Fruit fly (Drosophila melanogaster): Measurements from ENCODE around the gene dj-1beta.

DNA sequence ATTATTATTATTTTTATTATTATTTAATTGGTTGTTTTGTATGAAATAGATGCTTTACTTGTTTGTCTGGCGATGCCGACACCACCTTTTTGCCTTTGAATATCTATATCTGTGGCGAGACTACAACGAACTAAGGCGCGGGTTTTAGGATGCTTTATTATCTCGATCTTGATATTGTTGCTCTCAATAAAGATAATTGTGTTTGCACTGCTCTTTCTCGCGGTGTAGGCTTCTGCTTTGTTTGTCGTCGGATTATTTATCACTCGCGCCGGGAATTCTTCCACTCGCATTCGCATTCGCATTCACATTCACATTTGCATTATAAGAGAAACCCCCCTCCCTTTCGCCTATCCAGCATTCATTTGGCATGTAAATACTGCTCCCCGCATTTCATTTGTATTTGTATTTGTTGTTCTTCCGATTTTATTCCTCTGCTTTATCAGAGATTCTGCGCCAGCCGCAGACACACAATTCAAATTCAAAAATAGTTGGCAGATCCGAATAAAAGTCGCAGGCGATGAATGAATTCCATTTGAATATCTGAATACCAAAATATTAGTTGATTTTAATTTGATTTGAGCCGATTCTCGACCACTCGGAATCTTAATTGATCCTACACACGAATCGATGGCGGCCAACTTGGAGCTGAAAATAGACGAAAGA, 6.5 kb upstream of the dj-1beta start:
- no peak for TF ChIP-seq Myc (optimal IDR thresholded peaks at IDR 0.05)
- TF ChIP-seq h (optimal IDR thresholded peaks at IDR 0.05): no peak
- TF ChIP-seq insv (optimal IDR thresholded peaks at IDR 0.05): no peak
- no peak for TF ChIP-seq Sin3A (optimal IDR thresholded peaks at IDR 0.05)
- TF ChIP-seq psq (optimal IDR thresholded peaks at IDR 0.05): no peak
